Fruit fly (Drosophila melanogaster) whole organism, embryonic: ENCODE data around the gene CG17732.

Source experiments
- Atf6 ChIP-seq: fragments of 200-800 bp; sonication (Bioruptor generic); IDR thresholded peaks from 2 replicates; pipeline ENCODE4 v1.3.6; 2022; ENCODE audit warnings: missing biosample characterization, missing genetic modification characterization
- CG11695 ChIP-seq: fragments of 200-800 bp; sonication (Bioruptor generic); IDR thresholded peaks from 3 replicates; pipeline ENCODE4 v1.3.6; 2022; ENCODE audit warnings: missing biosample characterization, missing genetic modification characterization
- CG13775 ChIP-seq: fragments of 200-800 bp; sonication (Bioruptor generic); optimal IDR thresholded peaks from 3 replicates; lab custom pipeline; 2017; ENCODE audit warnings: missing biosample characterization, mild to moderate bottlenecking, missing genetic modification characterization
- CG13894 ChIP-seq: fragments of 200-800 bp; sonication (Bioruptor generic); optimal IDR thresholded peaks from 3 replicates; lab custom pipeline; 2018; ENCODE audit warnings: missing biosample characterization, mild to moderate bottlenecking, missing genetic modification characterization, moderate library complexity
- CG15269 ChIP-seq: fragments of 200-800 bp; sonication (Bioruptor generic); optimal IDR thresholded peaks from 2 replicates; lab custom pipeline; 2018; ENCODE audit warnings: missing biosample characterization, mild to moderate bottlenecking, missing genetic modification characterization, moderate library complexity
- CG1647 ChIP-seq: fragments of 200-800 bp; sonication (Bioruptor generic); optimal IDR thresholded peaks from 3 replicates; lab custom pipeline; 2016; ENCODE audit warnings: missing biosample characterization, missing genetic modification characterization
- CG17361 ChIP-seq: fragments of 200-800 bp; sonication (Bioruptor generic); IDR thresholded peaks from 3 replicates; pipeline ENCODE4 v1.3.6; 2022; ENCODE audit warnings: missing biosample characterization, missing genetic modification characterization
- CG17802 ChIP-seq: fragments of 200-800 bp; sonication (Bioruptor generic); optimal IDR thresholded peaks from 2 replicates; lab custom pipeline; 2018; ENCODE audit warnings: missing biosample characterization, mild to moderate bottlenecking, missing genetic modification characterization, moderate library complexity
- CG18599 ChIP-seq: fragments of 200-800 bp; sonication (Bioruptor generic); optimal IDR thresholded peaks from 3 replicates; lab custom pipeline; 2017; ENCODE audit warnings: missing biosample characterization, missing genetic modification characterization, mild to moderate bottlenecking, moderate library complexity, missing genetic modification reagents
- CG2199 ChIP-seq: fragments of 200-800 bp; sonication (Bioruptor generic); IDR thresholded peaks from 3 replicates; pipeline ENCODE4 v1.3.6; 2022; ENCODE audit warnings: missing biosample characterization, missing genetic modification characterization
- CG31224 ChIP-seq: fragments of 200-800 bp; sonication (Bioruptor generic); IDR thresholded peaks from 2 replicates; pipeline ENCODE4 v1.3.6; 2022; ENCODE audit warnings: missing biosample characterization, missing genetic modification characterization
- CG34376 ChIP-seq: fragments of 200-800 bp; sonication (Bioruptor generic); optimal IDR thresholded peaks from 2 replicates; lab custom pipeline; 2018; ENCODE audit warnings: missing biosample characterization, mild to moderate bottlenecking, missing genetic modification characterization
- CG3847 ChIP-seq: fragments of 200-800 bp; sonication (Bioruptor generic); IDR thresholded peaks from 2 replicates; pipeline ENCODE4 v1.3.6; 2022; ENCODE audit warnings: missing biosample characterization, missing genetic modification characterization
- CG4282 ChIP-seq: fragments of 200-800 bp; sonication (Bioruptor generic); optimal IDR thresholded peaks from 2 replicates; lab custom pipeline; 2016; ENCODE audit warnings: missing biosample characterization, missing genetic modification characterization
- CG43689 ChIP-seq: fragments of 200-800 bp; sonication (Bioruptor generic); IDR thresholded peaks from 2 replicates; pipeline ENCODE4 v1.3.6; 2022; ENCODE audit warnings: missing biosample characterization, missing genetic modification characterization
- CG4854 ChIP-seq: fragments of 200-800 bp; sonication (Bioruptor generic); optimal IDR thresholded peaks from 2 replicates; lab custom pipeline; 2016; ENCODE audit warnings: missing biosample characterization, missing genetic modification characterization, inconsistent platforms
- CG6765 ChIP-seq: fragments of 200-800 bp; sonication (Bioruptor generic); optimal IDR thresholded peaks from 3 replicates; lab custom pipeline; 2017; ENCODE audit warnings: missing biosample characterization, mild to moderate bottlenecking, missing genetic modification characterization
- CG7556 ChIP-seq: fragments of 200-800 bp; sonication (Bioruptor generic); optimal IDR thresholded peaks from 2 replicates; lab custom pipeline; 2017; ENCODE audit warnings: missing biosample characterization, mild to moderate bottlenecking, missing genetic modification characterization
- CG8924 ChIP-seq: fragments of 200-800 bp; optimal IDR thresholded peaks from 3 replicates; lab custom pipeline; 2019; ENCODE audit warnings: missing biosample characterization, mild to moderate bottlenecking, missing genetic modification characterization, moderate library complexity
- CrebB ChIP-seq: fragments of 200-800 bp; sonication (Bioruptor generic); optimal IDR thresholded peaks from 3 replicates; lab custom pipeline; 2018; ENCODE audit warnings: missing biosample characterization, mild to moderate bottlenecking, missing genetic modification characterization
- Dek ChIP-seq: fragments of 200-800 bp; sonication (Bioruptor generic); optimal IDR thresholded peaks from 3 replicates; lab custom pipeline; 2019; ENCODE audit warnings: missing biosample characterization, mild to moderate bottlenecking, missing genetic modification characterization, moderate library complexity
- Dip2 ChIP-seq: fragments of 200-800 bp; sonication (Bioruptor generic); IDR thresholded peaks from 2 replicates; pipeline ENCODE4 v1.3.6; 2022; ENCODE audit warnings: missing biosample characterization, missing genetic modification characterization
- Elba2 ChIP-seq: fragments of 200-800 bp; sonication (Bioruptor generic); optimal IDR thresholded peaks from 3 replicates; lab custom pipeline; 2016; ENCODE audit warnings: missing biosample characterization, missing genetic modification characterization
- Fer1 ChIP-seq: fragments of 200-800 bp; sonication (Bioruptor generic); optimal IDR thresholded peaks from 2 replicates; lab custom pipeline; 2017; ENCODE audit warnings: missing biosample characterization, mild to moderate bottlenecking, missing genetic modification characterization
- H15 ChIP-seq: fragments of 200-800 bp; sonication (Bioruptor generic); IDR thresholded peaks from 3 replicates; pipeline ENCODE4 v1.3.6; 2022; ENCODE audit warnings: missing biosample characterization, missing genetic modification characterization
- HmgZ ChIP-seq: fragments of 200-800 bp; sonication (Bioruptor generic); optimal IDR thresholded peaks from 2 replicates; lab custom pipeline; 2018; ENCODE audit warnings: missing biosample characterization, mild to moderate bottlenecking, missing genetic modification characterization
- Max ChIP-seq: fragments of 200-800 bp; sonication (Bioruptor generic); optimal IDR thresholded peaks from 2 replicates; lab custom pipeline; 2016; ENCODE audit warnings: missing biosample characterization, mild to moderate bottlenecking, missing genetic modification characterization
- NfI ChIP-seq: fragments of 200-800 bp; sonication (Bioruptor generic); optimal IDR thresholded peaks from 3 replicates; lab custom pipeline; 2018; ENCODE audit warnings: missing biosample characterization, mild to moderate bottlenecking, missing genetic modification characterization, moderate library complexity
- PHDP ChIP-seq: fragments of 200-800 bp; sonication (Bioruptor generic); optimal IDR thresholded peaks from 3 replicates; lab custom pipeline; 2018; ENCODE audit warnings: missing biosample characterization, mild to moderate bottlenecking, missing genetic modification characterization, moderate library complexity
- Rfx ChIP-seq: fragments of 200-800 bp; sonication (Bioruptor generic); IDR thresholded peaks from 2 replicates; pipeline ENCODE4 v1.3.6; 2022; ENCODE audit warnings: missing biosample characterization, missing genetic modification characterization
- Usf ChIP-seq: fragments of 200-800 bp; sonication (Bioruptor generic); optimal IDR thresholded peaks from 2 replicates; lab custom pipeline; 2017; ENCODE audit warnings: missing genotype, missing biosample characterization, missing genetic modification characterization
- aop ChIP-seq: fragments of 200-800 bp; sonication (Bioruptor generic); IDR thresholded peaks from 2 replicates; pipeline ENCODE4 v1.3.6; 2022; ENCODE audit warnings: missing biosample characterization, missing genetic modification characterization
- ase ChIP-seq: fragments of 200-800 bp; sonication (Bioruptor generic); IDR thresholded peaks from 3 replicates; pipeline ENCODE4 v1.3.6; 2022; ENCODE audit warnings: missing biosample characterization, missing genetic modification characterization
- chinmo ChIP-seq: fragments of 200-800 bp; sonication (Bioruptor generic); IDR thresholded peaks from 4 replicates; pipeline ENCODE4 v1.3.6; 2022; ENCODE audit warnings: missing biosample characterization, missing genetic modification characterization; ENCODE audit not compliant: partially characterized antibody
- ewg ChIP-seq: fragments of 200-800 bp; sonication (Bioruptor generic); optimal IDR thresholded peaks from 3 replicates; lab custom pipeline; 2017; ENCODE audit warnings: mild to moderate bottlenecking, missing biosample characterization, missing genetic modification reagents, missing genetic modification characterization
- ftz-f1 ChIP-seq: fragments of 200-800 bp; sonication (Bioruptor generic); optimal IDR thresholded peaks from 2 replicates; lab custom pipeline; 2016; ENCODE audit warnings: missing biosample characterization, missing genetic modification characterization
- gro ChIP-seq: fragments of 200-800 bp; sonication (Bioruptor generic); optimal IDR thresholded peaks from 2 replicates; lab custom pipeline; 2016; ENCODE audit warnings: missing biosample characterization, missing genetic modification characterization
- hkb ChIP-seq, 2 experiments: fragments of 200-800 bp in 1 of 2; fragments of >200 bp in 1 of 2; sonication (Bioruptor generic) in 1 of 2; IDR thresholded peaks in 1 of 2; optimal IDR thresholded peaks in 1 of 2; 2 replicates each; pipeline versions ENCODE4 v1.3.6 to Lab custom; 2017 to 2022; ENCODE audit warnings: missing biosample characterization in 1 of 2, missing genetic modification characterization in 1 of 2
- ind ChIP-seq: fragments of 200-800 bp; sonication (Bioruptor generic); optimal IDR thresholded peaks from 3 replicates; lab custom pipeline; 2016; ENCODE audit warnings: missing biosample characterization, missing genetic modification characterization
- jing ChIP-seq: fragments of 200-800 bp; sonication (Bioruptor generic); optimal IDR thresholded peaks from 2 replicates; lab custom pipeline; 2018; ENCODE audit warnings: missing biosample characterization, mild to moderate bottlenecking, missing genetic modification characterization
- lab ChIP-seq: fragments of 200-800 bp; sonication (Bioruptor generic); optimal IDR thresholded peaks from 3 replicates; lab custom pipeline; 2017; ENCODE audit warnings: missing biosample characterization, missing genetic modification characterization, mild to moderate bottlenecking, moderate library complexity, missing genetic modification reagents
- nau ChIP-seq: fragments of 200-800 bp; sonication (Bioruptor generic); optimal IDR thresholded peaks from 3 replicates; lab custom pipeline; 2017; ENCODE audit warnings: missing biosample characterization, mild to moderate bottlenecking, missing genetic modification characterization, missing genetic modification reagents
- rib ChIP-seq: fragments of 200-800 bp; sonication (Bioruptor generic); IDR thresholded peaks from 2 replicates; pipeline ENCODE4 v1.3.6; 2022; ENCODE audit warnings: missing biosample characterization, missing genetic modification characterization
- scrt ChIP-seq: fragments of 200-800 bp; sonication (Bioruptor generic); optimal IDR thresholded peaks from 2 replicates; lab custom pipeline; 2018; ENCODE audit warnings: missing biosample characterization, mild to moderate bottlenecking, missing genetic modification characterization, moderate library complexity
- sob ChIP-seq: fragments of 200-800 bp; sonication (Bioruptor generic); IDR thresholded peaks from 2 replicates; pipeline ENCODE4 v1.3.6; 2022; ENCODE audit warnings: missing biosample characterization, missing genetic modification characterization
- stc ChIP-seq: fragments of 200-800 bp; sonication (Bioruptor generic); IDR thresholded peaks from 2 replicates; pipeline ENCODE4 v1.3.6; 2022; ENCODE audit warnings: missing biosample characterization, missing genetic modification characterization
- trh ChIP-seq: fragments of 200-800 bp; sonication (Bioruptor generic); optimal IDR thresholded peaks from 2 replicates; lab custom pipeline; 2016; ENCODE audit warnings: missing biosample characterization, missing genetic modification characterization
- unc-4 ChIP-seq: fragments of 200-800 bp; sonication (Bioruptor generic); IDR thresholded peaks from 2 replicates; pipeline ENCODE4 v1.3.6; 2022; ENCODE audit warnings: missing biosample characterization, missing genetic modification characterization; ENCODE audit not compliant: partially characterized antibody

CG17732 gene

dm6 chr3L:19932917-19933316, 48.6 kb upstream of the CG17732 start (continued):
- peak; percentile 39 for TF ChIP-seq gro

- TF ChIP-seq CG15269 (peak; percentile 4), stc (peak; percentile 19; the same call in 1 of the 2 replicates), hkb (optimal IDR thresholded peaks at IDR 0.05; lab: Kevin White, UChicago) (no peak), hkb (GFP tag; IDR thresholded peaks at IDR 0.05; lab: Robert Waterston, UW) (peak; percentile 36; the same call in 1 of the 2 replicates), NfI (GFP tag; lab: Kevin White, UChicago) (peak; percentile 13), nau (GFP tag; lab: Kevin White, UChicago) (peak; percentile 28), CG17361 (GFP tag; lab: Robert Waterston, UW) (no peak), unc-4 (GFP tag; lab: Robert Waterston, UW) (no peak), Max (GFP tag; lab: Kevin White, UChicago) (no peak), chinmo (GFP tag; lab: Robert Waterston, UW) (peak; percentile 94), Dip2 (GFP tag; lab: Robert Waterston, UW) (no peak), CG4282 (GFP tag; lab: Kevin White, UChicago) (no peak), CG4854 (GFP tag; lab: Kevin White, UChicago) (no peak), CG17802 (tag; lab: Kevin White, UChicago) (no peak), Usf (GFP tag; lab: Kevin White, UChicago) (no peak), CG13894 (tag; lab: Kevin White, UChicago) (peak; percentile 9), ftz-f1 (GFP tag; lab: Kevin White, UChicago) (peak; percentile 93), Fer1 (GFP tag; lab: Kevin White, UChicago) (peak; percentile 40), PHDP (tag; lab: Kevin White, UChicago) (peak; percentile 28), ase (no peak), Rfx (GFP tag; lab: Robert Waterston, UW) (peak; percentile 35; the same call in 1 of the 2 replicates), CG6765 (GFP tag; lab: Kevin White, UChicago) (no peak), lab (GFP tag; lab: Kevin White, UChicago) (peak; percentile 51), ewg (no peak), CG8924 (tag; lab: Kevin White, UChicago) (no peak), H15 (GFP tag; lab: Robert Waterston, UW) (no peak), rib (GFP tag; lab: Robert Waterston, UW) (peak; percentile 68), trh (GFP tag; lab: Kevin White, UChicago) (no peak), CG34376 (GFP tag; lab: Kevin White, UChicago) (peak; percentile 30), CG43689 (GFP tag; lab: Robert Waterston, UW) (no peak), Elba2 (peak; percentile 77), CG31224 (GFP tag; lab: Robert Waterston, UW) (peak; percentile 18; the same call in 1 of the 2 replicates), CG2199 (GFP tag; lab: Robert Waterston, UW) (peak; percentile 60; the same call in 1 of the 3 replicates), Dek (tag; lab: Kevin White, UChicago) (no peak), CG11695 (0 out of 3 replicates have a peak, but pooled peaks have one; percentile 26), CG3847 (GFP tag; lab: Robert Waterston, UW) (0 out of 2 replicates have a peak, but pooled peaks have one; percentile 7), jing (GFP tag; lab: Kevin White, UChicago) (no peak), HmgZ (peak; percentile 56), CrebB (tag; lab: Kevin White, UChicago) (peak; percentile 15), sob (GFP tag; lab: Robert Waterston, UW) (no peak; the same call in 1 of the 2 replicates), aop (GFP tag; lab: Robert Waterston, UW) (no peak), Atf6 (GFP tag; lab: Robert Waterston, UW) (peak; percentile 64), CG1647 (no peak), CG18599 (GFP tag; lab: Kevin White, UChicago) (no peak), ind (GFP tag; lab: Kevin White, UChicago) (no peak), scrt (GFP tag; lab: Kevin White, UChicago) (peak; percentile 91), CG7556 (GFP tag; lab: Kevin White, UChicago) (no peak), CG13775 (no peak)
Observed at dm6 chr3L:19939024-19939423, 42.5 kb upstream of the CG17732 start, which contains the start of gene Ac76E. TSS of gene Ac76E (plus strand) at chr3L:19939287.
